Worm (Caenorhabditis elegans) whole organism, L3 larva: Measurements from ENCODE around the gene nccd-1.

Experiments used
- R02D3.7 ChIP-seq: fragments of 150-350 bp; optimal IDR thresholded peaks from 2 replicates; lab custom pipeline; 2014; ENCODE audit warnings: missing biosample characterization, missing genetic modification characterization
- daf-12 ChIP-seq: fragments of 150-350 bp; optimal IDR thresholded peaks from 2 replicates; lab custom pipeline; 2014; ENCODE audit warnings: missing biosample characterization, missing genetic modification reagents, missing genetic modification characterization
- elt-3 ChIP-seq, 3 experiments: fragments of 150-350 bp in 1 of 3; sonication (generic microtip) in 2 of 3; optimal IDR thresholded peaks; 2 replicates in 2 of 3; 4 replicates in 1 of 3; lab custom pipeline; 2014 to 2017; ENCODE audit warnings: missing biosample characterization in 3 of 3, missing genetic modification characterization in 3 of 3
- fkh-10 ChIP-seq: sonication (generic microtip); optimal IDR thresholded peaks from 2 replicates; lab custom pipeline; 2017; ENCODE audit warnings: missing biosample characterization, missing genetic modification reagents, missing genetic modification characterization
- lin-15B ChIP-seq: fragments of 150-350 bp; optimal IDR thresholded peaks from 2 replicates; lab custom pipeline; 2014; ENCODE audit warnings: missing biosample characterization, missing genetic modification characterization
- nhr-11 ChIP-seq: fragments of 150-350 bp; optimal IDR thresholded peaks from 2 replicates; lab custom pipeline; 2014; ENCODE audit warnings: missing biosample characterization, missing genetic modification characterization
- nhr-12 ChIP-seq: fragments of 150-350 bp; optimal IDR thresholded peaks from 2 replicates; lab custom pipeline; 2014; ENCODE audit warnings: missing biosample characterization, missing genetic modification characterization
- tbx-2 ChIP-seq: sonication (generic microtip); optimal IDR thresholded peaks from 2 replicates; lab custom pipeline; 2016; ENCODE audit warnings: mild to moderate bottlenecking, missing genetic modification characterization, missing compliant biosample characterization
- zag-1 ChIP-seq: fragments of 150-350 bp; optimal IDR thresholded peaks from 2 replicates; lab custom pipeline; 2014; ENCODE audit warnings: missing biosample characterization, missing genetic modification characterization

ce11 chrIV:17026568-17026967 is 38.1 kb downstream of the nccd-1 start:
- no peak for TF ChIP-seq R02D3.7 (tag; lab: Kevin White, UChicago)
- TF ChIP-seq nhr-12 (tag; lab: Kevin White, UChicago): no peak
- TF ChIP-seq zag-1: no peak
- no peak for TF ChIP-seq fkh-10 (GFP tag; lab: Kevin White, UChicago)
- no peak for TF ChIP-seq nhr-11 (tag; lab: Kevin White, UChicago)
- no peak for TF ChIP-seq lin-15B (tag; lab: Kevin White, UChicago)
- no peak for TF ChIP-seq tbx-2 (tag; lab: Kevin White, UChicago)
- TF ChIP-seq daf-12 (tag; lab: Kevin White, UChicago): no peak
- no peak for TF ChIP-seq elt-3 (tag; optimal IDR thresholded peaks at IDR 0.05; lab: Kevin White, UChicago)
